Worm (Caenorhabditis elegans): ENCODE measurements around the gene F29B9.8.

F29B9.8 gene

ce11 chrIV:4660151-4661041, 12.9 kb downstream of the F29B9.8 start, which contains the start of the genes F29B9.11 and jmjd-1.2 (continued):
- peak in 1 of 2 experiments; percentile 88 for TF ChIP-seq unc-62 (GFP tag; optimal IDR thresholded peaks at IDR 0.05 in 1 of 2)
- no peak for TF ChIP-seq unc-62 (tag; optimal IDR thresholded peaks at IDR 0.05)
- peak; percentile 74 for TF ChIP-seq snpc-1.2 (GFP tag; IDR thresholded peaks at IDR 0.05)
- TF ChIP-seq fkh-10 (GFP tag; optimal IDR thresholded peaks at IDR 0.05), result peak; percentile 84
- peak; percentile 87; the same call in 1 of the 2 replicates for TF ChIP-seq ceh-20 (GFP tag; IDR thresholded peaks at IDR 0.05)
- TF ChIP-seq mxl-3 (GFP tag; optimal IDR thresholded peaks at IDR 0.05), result peak; percentile 76
- peak; percentile 73 for TF ChIP-seq nhr-6 (tag; optimal IDR thresholded peaks at IDR 0.05)
- TF ChIP-seq arid-1 (GFP tag; conservative IDR thresholded peaks at IDR 0.05), result peak; percentile 74
- TF ChIP-seq vab-7 (GFP tag; IDR thresholded peaks at IDR 0.05), result peak; percentile 76
- TF ChIP-seq nhr-25 (tag; optimal IDR thresholded peaks at IDR 0.05; ENCODE audit: borderline replicate concordance, insufficient read depth), result peak; percentile 90
- peak; percentile 90 for TF ChIP-seq nhr-77 (tag; optimal IDR thresholded peaks at IDR 0.05)
- TF ChIP-seq Y5F2A.4 (GFP tag; optimal IDR thresholded peaks at IDR 0.05), result no peak
- TF ChIP-seq ztf-7 (tag; optimal IDR thresholded peaks at IDR 0.05), result peak; percentile 30
- peak; percentile 96 for TF ChIP-seq unc-130 (GFP tag; optimal IDR thresholded peaks at IDR 0.05)
- TF ChIP-seq lin-29 (GFP tag; IDR thresholded peaks at IDR 0.05), result no peak
- no peak for TF ChIP-seq madf-5 (GFP tag; IDR thresholded peaks at IDR 0.05)
- peak; percentile 73 for TF ChIP-seq spr-1 (tag; optimal IDR thresholded peaks at IDR 0.05)
- peak; percentile 89 for TF ChIP-seq hmg-1.1 (GFP tag; IDR thresholded peaks at IDR 0.05)
- peak; percentile 93 for TF ChIP-seq hlh-11 (tag; optimal IDR thresholded peaks at IDR 0.05)
- peak in 1 of 2 experiments; percentile 66 for TF ChIP-seq daf-16 (GFP tag; optimal IDR thresholded peaks at IDR 0.05)
- peak; percentile 72 for TF ChIP-seq daf-16 (tag; optimal IDR thresholded peaks at IDR 0.05)

- TF ChIP-seq hmg-1.1 (GFP tag; IDR thresholded peaks at IDR 0.05), result no peak
- TF ChIP-seq ceh-44 (GFP tag; IDR thresholded peaks at IDR 0.05), result no peak
- TF ChIP-seq duxl-1 (tag; optimal IDR thresholded peaks at IDR 0.05; ENCODE audit: poor library complexity), result peak; percentile 26
These were observed 17.6 kb downstream of the F29B9.8 start, which contains the start of gene F29B9.1 for ce11 chrIV:4665079-4665478. Gene F29B9.1 (plus strand): TSS chrIV:4665379.

- TF ChIP-seq unc-130 (GFP tag; optimal IDR thresholded peaks at IDR 0.05) (no peak), madf-5 (GFP tag; IDR thresholded peaks at IDR 0.05) (no peak), ZK546.5 (tag; optimal IDR thresholded peaks at IDR 0.05) (no peak), jun-1 (tag; optimal IDR thresholded peaks at IDR 0.05) (no peak), T26A8.4 (GFP tag; IDR thresholded peaks at IDR 0.05) (no peak), ctbp-1 (GFP tag; IDR thresholded peaks at IDR 0.05) (no peak), aly-2 (tag; optimal IDR thresholded peaks at IDR 0.05) (no peak), ces-1 (GFP tag; optimal IDR thresholded peaks at IDR 0.05) (no peak), unc-62 (GFP tag; optimal IDR thresholded peaks at IDR 0.05 in 1 of 2) (peak in 1 of 2 experiments; percentile 77), unc-62 (tag; optimal IDR thresholded peaks at IDR 0.05) (no peak), lim-7 (GFP tag; IDR thresholded peaks at IDR 0.05) (no peak), ceh-20 (GFP tag; IDR thresholded peaks at IDR 0.05) (0 out of 2 replicates have a peak, but pooled peaks have one; percentile 25), hlh-30 (tag; optimal IDR thresholded peaks at IDR 0.05; ENCODE audit: insufficient read depth) (no peak), hlh-11 (tag; optimal IDR thresholded peaks at IDR 0.05) (no peak), nhr-77 (tag; optimal IDR thresholded peaks at IDR 0.05) (no peak), nhr-111 (GFP tag; optimal IDR thresholded peaks at IDR 0.05) (no peak), dmd-9 (GFP tag; IDR thresholded peaks at IDR 0.05) (no peak), F10B5.3 (tag; optimal IDR thresholded peaks at IDR 0.05) (no peak), tra-1 (GFP tag; IDR thresholded peaks at IDR 0.05) (no peak), ceh-62 (tag; optimal IDR thresholded peaks at IDR 0.05) (no peak), set-16 (GFP tag; IDR thresholded peaks at IDR 0.05) (peak; percentile 79), snpc-1.2 (GFP tag; IDR thresholded peaks at IDR 0.05) (no peak)
These were observed 19.9 kb downstream of the F29B9.8 start for ce11 chrIV:4667383-4667782.
